Worm (Caenorhabditis elegans) whole organism, late embryonic: Measurements from ENCODE around the gene txdc-9.

Source experiments
- ama-1 ChIP-seq: fragments of 150-350 bp; optimal IDR thresholded peaks from 2 replicates; lab custom pipeline; 2014
- ceh-30 ChIP-seq: fragments of 150-350 bp; optimal IDR thresholded peaks from 2 replicates; lab custom pipeline; 2014; ENCODE audit warnings: missing biosample characterization, missing genetic modification characterization
- che-1 ChIP-seq: sonication (generic microtip); optimal IDR thresholded peaks from 2 replicates; lab custom pipeline; 2016; ENCODE audit warnings: mild to moderate bottlenecking, missing genetic modification characterization, missing compliant biosample characterization
- dve-1 ChIP-seq: sonication (generic microtip); optimal IDR thresholded peaks from 2 replicates; lab custom pipeline; 2017; ENCODE audit warnings: antibody characterized with exemption, mild to moderate bottlenecking, missing genetic modification characterization, missing compliant biosample characterization
- eyg-1 ChIP-seq: sonication (generic microtip); optimal IDR thresholded peaks from 2 replicates; lab custom pipeline; 2016; ENCODE audit warnings: missing genotype, missing genetic modification characterization, missing compliant biosample characterization
- fkh-10 ChIP-seq: fragments of 150-350 bp; optimal IDR thresholded peaks from 2 replicates; lab custom pipeline; 2014; ENCODE audit warnings: missing biosample characterization, missing genetic modification reagents, missing genetic modification characterization
- hlh-30 ChIP-seq: sonication (generic microtip); optimal IDR thresholded peaks from 2 replicates; lab custom pipeline; 2017; ENCODE audit warnings: antibody characterized with exemption, missing genetic modification characterization, missing compliant biosample characterization; ENCODE audit not compliant: insufficient read depth
- nhr-11 ChIP-seq: fragments of 150-350 bp; optimal IDR thresholded peaks from 2 replicates; lab custom pipeline; 2014; ENCODE audit warnings: missing biosample characterization, missing genetic modification characterization
- odd-2 ChIP-seq: sonication (generic microtip); optimal IDR thresholded peaks from 2 replicates; lab custom pipeline; 2017; ENCODE audit warnings: antibody characterized with exemption, mild to moderate bottlenecking, missing genetic modification characterization, missing compliant biosample characterization
- ref-2 ChIP-seq: sonication (generic microtip); optimal IDR thresholded peaks from 2 replicates; lab custom pipeline; 2016; ENCODE audit warnings: missing genetic modification characterization, missing compliant biosample characterization
- tbx-2 ChIP-seq: sonication (generic microtip); optimal IDR thresholded peaks from 2 replicates; lab custom pipeline; 2016; ENCODE audit warnings: missing genetic modification characterization, missing compliant biosample characterization
- ttx-3 ChIP-seq: sonication (generic microtip); optimal IDR thresholded peaks from 2 replicates; lab custom pipeline; 2016; ENCODE audit warnings: missing genetic modification reagents, missing genetic modification characterization, missing compliant biosample characterization

DNA sequence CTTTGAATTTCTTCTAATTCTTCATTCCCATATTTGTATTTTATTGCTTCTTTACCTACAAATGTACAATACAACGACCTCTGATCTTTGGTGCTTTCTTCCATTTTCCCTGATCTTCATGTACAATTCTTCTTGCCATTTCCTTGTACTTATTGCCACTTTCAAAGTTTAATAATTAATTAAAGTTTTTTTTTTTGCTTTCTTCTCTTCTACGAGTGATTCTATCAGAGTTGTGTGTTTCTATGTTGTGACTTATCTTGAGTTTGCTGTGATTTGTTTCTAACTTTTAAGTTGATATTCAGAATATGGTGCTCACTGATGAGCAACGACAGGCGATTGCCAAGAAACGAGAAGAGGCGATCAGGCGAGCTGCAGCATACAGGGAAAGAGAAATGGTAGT, 41.3 kb upstream of the txdc-9 start, which contains the start of gene smrc-1:
- TF ChIP-seq hlh-30, result no peak
- no peak for TF ChIP-seq ama-1
- no peak for TF ChIP-seq dve-1 (tag; lab: Kevin White, UChicago)
- no peak for TF ChIP-seq ceh-30 (tag; lab: Kevin White, UChicago)
- TF ChIP-seq nhr-11 (tag; lab: Kevin White, UChicago), result no peak
- no peak for TF ChIP-seq tbx-2 (tag; lab: Kevin White, UChicago)
- TF ChIP-seq che-1 (tag; lab: Kevin White, UChicago), result no peak
- no peak for TF ChIP-seq ttx-3 (tag; lab: Kevin White, UChicago)
- no peak for TF ChIP-seq eyg-1
- no peak for TF ChIP-seq ref-2 (tag; lab: Kevin White, UChicago)
- TF ChIP-seq odd-2 (tag; lab: Kevin White, UChicago), result no peak
- TF ChIP-seq fkh-10, result no peak
